Worm (Caenorhabditis elegans) whole organism, L4/young adult: ENCODE results near the gene F10A3.4.

Source experiments
- W03F9.2 ChIP-seq: fragments of 150-350 bp; optimal IDR thresholded peaks from 2 replicates; lab custom pipeline; 2014; ENCODE audit warnings: missing biosample characterization, missing genetic modification characterization
- dao-5 ChIP-seq: sonication (generic microtip); optimal IDR thresholded peaks from 2 replicates; lab custom pipeline; 2016; ENCODE audit warnings: missing genotype, missing genetic modification characterization, moderate library complexity, missing compliant biosample characterization
- him-1 ChIP-seq: sonication (generic microtip); optimal IDR thresholded peaks from 2 replicates; lab custom pipeline; 2016; ENCODE audit warnings: missing genotype, missing genetic modification reagents, missing genetic modification characterization, missing compliant biosample characterization

F10A3.4 gene

DNA sequence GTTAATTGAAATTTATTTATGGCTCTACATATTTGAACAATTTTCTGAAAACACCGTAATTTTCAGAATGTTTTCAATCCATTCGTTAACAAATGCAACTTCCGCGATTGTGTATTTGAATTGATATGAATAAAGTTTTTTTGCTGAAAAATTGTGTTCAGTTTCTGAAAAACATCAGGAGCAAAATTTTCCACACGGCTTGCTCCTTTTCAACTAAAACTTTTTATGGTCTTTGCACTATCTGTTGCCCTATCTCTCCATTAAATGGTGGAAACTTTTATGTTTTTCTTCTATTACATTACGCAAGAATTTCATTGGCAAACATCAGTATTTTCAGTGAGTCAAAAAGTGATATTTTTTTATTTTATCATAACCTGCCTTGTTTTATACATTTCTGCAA is at the start of gene F10A3.4:
Gene F10A3.4, plus strand, starts transcription at position 301 of the 400 bp plus-strand sequence.
- TF ChIP-seq dao-5 (tag; lab: Kevin White, UChicago) (no peak), W03F9.2 (tag; lab: Kevin White, UChicago) (no peak), him-1 (tag; lab: Kevin White, UChicago) (no peak)

DNA sequence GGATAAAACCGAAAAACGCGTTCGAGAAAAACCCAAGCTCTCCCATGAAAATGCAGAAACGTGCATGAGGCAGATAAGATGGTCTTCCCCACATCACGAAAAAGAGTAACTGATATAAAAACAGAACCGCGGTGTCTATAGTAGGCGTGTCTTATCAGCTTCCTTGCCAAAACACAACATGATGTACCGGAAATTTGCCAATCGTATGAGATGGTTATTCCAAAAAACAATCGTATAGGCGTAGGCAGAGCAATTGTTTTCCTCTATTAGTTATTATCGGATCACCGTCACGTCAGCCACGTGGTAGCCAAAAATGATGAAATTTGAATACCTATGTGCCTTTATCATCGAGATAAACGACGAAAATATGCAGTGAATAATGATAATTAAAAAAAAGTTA is 49.5 kb upstream of the F10A3.4 start, which contains the start of gene str-7:
Gene str-7, minus strand, starts transcription at position 101 of the 400 bp plus-strand sequence.
- TF ChIP-seq W03F9.2 (tag; lab: Kevin White, UChicago) (no peak), him-1 (tag; lab: Kevin White, UChicago) (no peak), dao-5 (tag; lab: Kevin White, UChicago) (no peak)

DNA sequence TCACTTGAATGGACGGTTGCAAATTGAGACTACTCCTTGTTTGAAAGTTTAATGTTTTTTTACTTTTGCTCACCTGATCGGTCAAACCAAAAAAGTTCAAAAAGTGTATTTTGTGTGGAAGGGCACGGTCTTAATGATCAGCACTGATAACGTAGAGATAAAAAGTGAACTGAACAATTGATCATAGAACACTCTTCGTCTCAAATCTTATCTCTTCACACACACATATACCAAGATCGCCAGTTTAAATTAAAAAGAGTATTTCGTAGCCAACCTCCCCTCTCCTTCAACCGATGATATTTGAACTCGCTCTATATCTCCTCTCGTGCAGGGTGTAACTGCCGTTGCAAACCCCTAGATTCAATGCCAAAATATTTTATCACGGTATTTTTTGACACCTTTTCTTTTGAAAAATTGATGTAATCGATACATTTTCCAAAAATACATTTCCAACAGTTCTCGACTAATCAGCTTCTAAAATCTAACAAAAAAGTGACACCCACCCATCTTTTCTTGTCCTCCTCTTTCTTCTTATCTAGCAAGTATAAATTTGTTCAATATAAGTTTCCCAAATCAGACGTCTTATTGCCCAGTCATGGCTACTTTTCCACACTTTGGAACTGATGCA is 48.7 kb upstream of the F10A3.4 start, which contains the start of gene cth-1:
Gene cth-1, plus strand, starts transcription at position 578 of the 628 bp plus-strand sequence.
- TF ChIP-seq W03F9.2 (tag; lab: Kevin White, UChicago): no peak
- TF ChIP-seq dao-5 (tag; lab: Kevin White, UChicago): no peak
- TF ChIP-seq him-1 (tag; lab: Kevin White, UChicago): no peak

DNA sequence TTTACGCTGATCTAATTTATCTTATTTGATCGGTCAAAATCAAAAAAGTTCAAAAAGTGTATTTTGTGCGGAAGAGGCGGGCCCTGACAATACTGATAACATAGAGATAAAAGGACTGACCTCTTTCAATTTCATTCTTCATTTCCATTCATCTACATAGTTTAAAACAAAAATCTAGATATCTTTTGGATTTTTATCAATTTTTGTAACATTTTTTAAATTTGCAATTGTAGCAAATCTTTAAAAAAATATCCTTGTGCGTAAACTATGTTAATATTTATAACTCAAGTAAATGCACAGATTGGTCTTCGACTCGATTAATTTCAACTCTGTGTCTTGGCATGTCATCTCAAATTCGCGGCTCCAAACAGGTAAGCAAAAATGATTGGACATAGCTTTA is 45.3 kb upstream of the F10A3.4 start, which contains the start of gene argk-1:
Gene argk-1, plus strand, starts transcription at position 301 of the 400 bp plus-strand sequence.
- TF ChIP-seq him-1 (tag; lab: Kevin White, UChicago): no peak
- no peak for TF ChIP-seq W03F9.2 (tag; lab: Kevin White, UChicago)
- no peak for TF ChIP-seq dao-5 (tag; lab: Kevin White, UChicago)

DNA sequence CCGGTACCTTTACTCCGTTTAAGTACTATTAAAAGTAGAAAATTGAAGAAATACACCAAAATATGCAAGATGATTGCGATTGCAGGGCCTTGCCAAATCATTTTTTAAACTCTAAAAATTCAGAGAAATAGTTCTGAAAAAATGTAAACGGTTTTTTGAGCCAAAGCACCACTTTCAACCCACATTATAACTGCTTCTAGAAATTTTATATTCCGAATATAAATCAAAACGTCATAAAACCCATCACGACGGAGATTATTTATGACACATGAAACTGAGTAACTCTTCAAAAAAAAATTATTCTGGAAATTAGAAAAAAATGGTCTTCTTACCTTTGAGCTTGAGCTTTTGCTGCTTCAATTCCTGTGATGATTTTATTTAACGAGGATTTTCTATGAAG is 34.7 kb upstream of the F10A3.4 start, which contains the start of gene srxa-16:
Gene srxa-16, minus strand, starts transcription at position 101 of the 400 bp plus-strand sequence.
- TF ChIP-seq him-1 (tag; lab: Kevin White, UChicago) (no peak), W03F9.2 (tag; lab: Kevin White, UChicago) (no peak), dao-5 (tag; lab: Kevin White, UChicago) (no peak)

DNA sequence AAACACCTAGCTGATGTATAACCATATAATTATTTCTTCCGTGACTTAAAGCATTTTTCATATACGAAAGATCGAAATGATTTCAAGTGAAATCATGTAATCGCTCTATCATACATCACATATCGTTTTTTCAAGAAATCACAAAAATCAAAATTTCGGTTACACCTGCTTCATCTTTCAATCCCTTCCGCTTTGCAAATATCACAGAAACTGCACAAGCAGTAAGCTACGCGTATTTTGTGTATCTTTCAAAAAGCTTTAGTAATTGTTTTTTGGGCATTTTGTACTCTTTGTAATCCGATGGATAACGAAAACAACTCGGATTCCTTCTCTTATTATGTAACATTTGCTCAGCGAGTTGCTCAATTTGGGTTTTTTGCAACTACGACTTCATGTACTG is 33.5 kb upstream of the F10A3.4 start, which contains the start of gene str-25:
Gene str-25, plus strand, starts transcription at position 301 of the 400 bp plus-strand sequence.
- TF ChIP-seq dao-5 (tag; lab: Kevin White, UChicago) (no peak), W03F9.2 (tag; lab: Kevin White, UChicago) (no peak), him-1 (tag; lab: Kevin White, UChicago) (no peak)

DNA sequence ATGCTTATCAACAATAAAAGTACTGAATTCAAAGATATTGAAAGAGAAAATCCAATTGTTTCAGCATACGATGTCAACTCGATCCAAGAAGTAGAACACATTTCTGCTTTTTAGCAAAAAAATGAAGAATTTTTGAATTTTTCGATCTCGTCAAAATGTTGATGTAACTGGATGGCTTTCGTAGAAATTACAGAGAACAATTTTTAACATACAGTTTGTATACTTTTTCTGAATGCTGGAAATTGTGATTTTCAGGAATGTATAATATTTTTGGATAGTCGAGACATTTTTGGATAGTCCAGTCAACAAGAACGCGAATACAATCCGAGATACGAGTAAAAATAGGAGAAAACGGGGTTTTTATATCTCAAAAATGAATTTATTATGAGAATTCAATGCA is 30.3 kb upstream of the F10A3.4 start, which contains the start of gene str-103:
Gene str-103, minus strand, starts transcription at position 101 of the 400 bp plus-strand sequence.
- no peak for TF ChIP-seq him-1 (tag; lab: Kevin White, UChicago)
- no peak for TF ChIP-seq dao-5 (tag; lab: Kevin White, UChicago)

DNA sequence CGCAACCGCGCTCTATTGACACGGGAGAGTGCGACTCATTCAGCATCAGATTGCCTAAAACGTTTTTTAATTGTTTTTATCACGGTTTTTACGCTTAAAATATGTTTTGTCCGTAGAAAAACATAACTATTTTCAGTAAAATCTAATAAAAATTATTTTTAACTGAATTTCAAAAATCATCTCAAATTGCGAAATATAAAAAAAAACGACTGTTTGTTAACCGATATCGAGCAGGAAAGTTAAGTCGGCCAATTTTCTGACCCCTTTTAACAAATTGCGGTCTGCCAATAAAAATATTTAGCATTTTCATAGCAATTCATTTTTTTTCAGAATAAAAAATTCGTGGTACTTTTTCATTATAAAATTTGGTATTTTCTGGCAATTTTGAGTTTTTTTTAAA is 28.4 kb upstream of the F10A3.4 start:
- no peak for TF ChIP-seq him-1 (tag; lab: Kevin White, UChicago)
- TF ChIP-seq W03F9.2 (tag; lab: Kevin White, UChicago): no peak
- no peak for TF ChIP-seq dao-5 (tag; lab: Kevin White, UChicago)

DNA sequence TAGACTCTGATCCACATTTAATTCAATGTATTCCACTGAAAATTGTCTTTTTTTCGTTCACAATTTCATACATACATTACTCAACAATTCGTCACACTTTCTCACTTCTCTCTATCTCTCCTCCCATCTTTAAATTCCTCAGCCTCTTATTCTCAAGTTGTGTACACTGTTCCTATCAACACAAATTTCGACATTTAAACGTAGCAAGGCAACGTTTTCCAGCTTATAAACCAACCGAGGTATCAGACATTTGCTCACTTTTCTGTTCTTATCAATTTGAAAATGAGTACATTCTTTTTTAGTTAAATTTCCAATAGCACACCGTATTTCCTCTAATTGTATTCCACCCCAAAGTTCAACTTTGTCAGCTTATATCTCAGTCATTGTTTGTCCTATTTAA is 28.0 kb upstream of the F10A3.4 start, which contains the start of gene skr-3:
Gene skr-3, plus strand, starts transcription at position 163 of the 400 bp plus-strand sequence.
- TF ChIP-seq W03F9.2 (tag; lab: Kevin White, UChicago) (no peak), dao-5 (tag; lab: Kevin White, UChicago) (no peak), him-1 (tag; lab: Kevin White, UChicago) (no peak)

DNA sequence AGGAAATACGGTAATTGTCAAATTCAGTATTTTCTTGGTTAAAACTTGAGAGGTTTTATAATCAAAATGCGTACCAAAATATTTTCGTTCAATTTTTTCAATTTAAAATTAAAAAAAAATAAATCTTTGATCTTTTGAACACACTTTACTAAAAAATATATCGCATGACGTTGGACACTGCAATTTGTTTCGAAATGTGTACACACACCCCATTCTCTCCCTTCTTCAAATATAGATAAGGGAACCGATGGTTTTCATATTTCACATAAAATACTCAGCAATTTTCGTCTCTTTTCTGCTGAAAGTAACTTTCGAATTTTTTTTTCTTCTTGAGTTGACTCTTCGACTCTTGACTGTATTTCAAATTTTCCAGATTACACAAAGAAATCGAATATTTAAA is 27.5 kb upstream of the F10A3.4 start:
- TF ChIP-seq W03F9.2 (tag; lab: Kevin White, UChicago): no peak
- no peak for TF ChIP-seq dao-5 (tag; lab: Kevin White, UChicago)
- no peak for TF ChIP-seq him-1 (tag; lab: Kevin White, UChicago)

DNA sequence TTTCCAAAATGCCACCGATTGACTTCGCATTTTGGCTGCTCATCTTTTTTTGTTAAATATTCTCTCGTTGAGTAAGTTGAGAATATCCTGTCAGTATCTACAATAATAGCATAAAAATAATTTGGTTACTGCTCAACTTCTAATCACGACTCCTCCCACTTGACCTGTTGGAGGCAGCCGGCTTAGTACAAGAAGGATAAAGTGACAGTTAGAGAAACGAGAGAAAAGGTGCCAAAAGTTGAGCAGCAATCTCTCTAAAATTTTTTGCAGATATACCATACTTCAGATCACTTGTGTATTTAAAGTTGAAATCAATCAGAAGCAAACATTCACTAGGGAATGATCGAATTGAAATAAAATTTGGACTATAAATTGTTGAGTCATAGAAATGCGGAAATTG is 24.2 kb upstream of the F10A3.4 start, which contains the start of gene nhr-111:
Gene nhr-111, minus strand, starts transcription at position 101 of the 400 bp plus-strand sequence.
- TF ChIP-seq him-1 (tag; lab: Kevin White, UChicago) (no peak), W03F9.2 (tag; lab: Kevin White, UChicago) (no peak), dao-5 (tag; lab: Kevin White, UChicago) (no peak)

DNA sequence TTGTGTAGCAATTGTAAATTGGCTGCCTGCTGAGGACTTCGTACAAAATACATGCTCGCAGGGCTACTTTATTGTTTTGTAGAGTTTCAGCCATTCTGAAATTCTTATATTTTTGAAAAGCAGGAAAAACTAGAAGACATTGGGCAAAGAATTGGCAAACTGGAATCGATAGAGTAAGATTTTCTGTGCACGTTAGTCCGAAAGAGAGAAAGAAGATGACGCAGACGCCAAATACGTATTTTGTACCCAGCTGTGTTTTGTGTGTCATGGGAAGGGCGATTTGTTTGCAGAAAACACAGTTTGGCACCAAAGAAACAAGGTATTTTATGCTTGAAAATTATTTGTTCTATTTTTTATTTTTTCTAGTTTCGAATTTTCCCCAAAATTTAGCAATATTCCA is 21.5 kb upstream of the F10A3.4 start, which contains the start of gene fbxa-143:
Gene fbxa-143, minus strand, starts transcription at position 101 of the 400 bp plus-strand sequence.
- TF ChIP-seq dao-5 (tag; lab: Kevin White, UChicago): no peak

DNA sequence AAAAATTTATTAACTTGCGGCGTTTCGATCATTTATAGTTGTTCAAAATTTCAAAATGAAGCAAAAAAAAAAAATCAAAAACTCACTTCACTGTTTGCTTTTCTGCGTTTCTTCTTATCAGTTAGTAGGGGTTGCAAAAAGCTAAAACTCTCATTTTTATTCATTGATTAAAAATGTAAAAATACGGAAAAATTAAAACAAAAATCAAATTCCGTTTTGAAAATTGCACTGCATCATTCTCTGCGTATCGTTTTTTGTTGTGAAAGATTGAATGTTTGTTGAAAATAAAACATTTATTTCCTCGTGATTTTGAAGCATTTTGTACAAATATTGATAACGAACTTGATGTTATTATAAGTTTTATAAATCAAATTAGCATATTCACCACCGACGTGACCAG is 19.8 kb upstream of the F10A3.4 start:
- no peak for TF ChIP-seq him-1 (tag; lab: Kevin White, UChicago)
- no peak for TF ChIP-seq W03F9.2 (tag; lab: Kevin White, UChicago)
- no peak for TF ChIP-seq dao-5 (tag; lab: Kevin White, UChicago)

DNA sequence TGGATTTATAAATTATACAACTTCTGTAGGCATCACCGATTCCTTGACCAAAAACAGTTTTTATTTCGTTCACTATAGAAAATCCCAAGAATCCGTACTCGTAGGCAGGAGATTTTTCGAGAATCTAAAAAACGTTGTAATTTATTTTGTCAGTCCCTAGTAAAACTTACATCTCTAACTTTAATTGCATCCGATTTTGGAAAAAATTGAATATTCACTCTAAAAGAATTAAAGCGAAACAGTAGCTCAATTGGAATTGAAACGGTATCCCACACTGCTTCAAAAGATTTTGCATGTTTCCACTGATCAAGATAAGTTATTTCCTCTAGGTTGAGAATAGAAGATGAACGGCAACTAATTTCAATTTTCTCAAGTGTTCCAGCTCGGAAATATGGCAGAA is 17.7 kb upstream of the F10A3.4 start, which contains the start of gene fbxa-142:
Gene fbxa-142, minus strand, starts transcription at position 101 of the 400 bp plus-strand sequence.
- no peak for TF ChIP-seq dao-5 (tag; lab: Kevin White, UChicago)
- TF ChIP-seq W03F9.2 (tag; lab: Kevin White, UChicago): no peak
- TF ChIP-seq him-1 (tag; lab: Kevin White, UChicago): no peak
